Worm (Caenorhabditis elegans) whole organism, L4 larva: ENCODE results near the gene C40H1.7.

ENCODE experiments used
- aly-2 ChIP-seq: sonication (generic microtip); optimal IDR thresholded peaks from 2 replicates; lab custom pipeline; 2018; ENCODE audit warnings: missing biosample characterization, missing genetic modification characterization
- jun-1 ChIP-seq: fragments of 150-350 bp; optimal IDR thresholded peaks from 2 replicates; lab custom pipeline; 2014; ENCODE audit warnings: missing biosample characterization, missing genetic modification reagents, missing genetic modification characterization
- lin-38 ChIP-seq: fragments of 200-800 bp; sonication (Bioruptor generic); IDR thresholded peaks from 2 replicates; pipeline ENCODE4 v1.3.6; 2022; ENCODE audit warnings: missing genetic modification reagents, missing genetic modification characterization, missing compliant biosample characterization
- lin-39 ChIP-seq: fragments of 150-350 bp; optimal IDR thresholded peaks from 2 replicates; lab custom pipeline; 2014; ENCODE audit warnings: missing biosample characterization, missing genetic modification reagents, missing genetic modification characterization
- unc-130 ChIP-seq: sonication (generic microtip); optimal IDR thresholded peaks from 2 replicates; lab custom pipeline; 2016; ENCODE audit warnings: missing genetic modification reagents, missing genetic modification characterization, missing compliant biosample characterization

- TF ChIP-seq jun-1 (no peak), lin-38 (GFP tag; lab: Robert Waterston, UW) (no peak), unc-130 (GFP tag; lab: Kevin White, UChicago) (no peak), aly-2 (no peak), lin-39 (tag; lab: Kevin White, UChicago) (no peak)
Measured at ce11 chrIII:9336807-9337206, 12.0 kb downstream of the C40H1.7 start.
